Fruit fly (Drosophila melanogaster) whole organism, embryonic: ENCODE results near the gene Glut4EF.
A peak's percentile ranks its signal among the peaks of the same experiment; 100 is the strongest.

ENCODE experiments used
- CG1024 ChIP-seq: fragments of 200-800 bp; sonication (Bioruptor generic); IDR thresholded peaks from 2 replicates; pipeline ENCODE4 v1.3.6; 2022; ENCODE audit warnings: missing biosample characterization, missing genetic modification characterization
- CG10979 ChIP-seq: fragments of 200-800 bp; sonication (Bioruptor generic); optimal IDR thresholded peaks from 2 replicates; lab custom pipeline; 2018; ENCODE audit warnings: missing biosample characterization, mild to moderate bottlenecking, missing genetic modification characterization, moderate library complexity
- CG11398 ChIP-seq: fragments of 200-800 bp; sonication (Bioruptor generic); optimal IDR thresholded peaks from 2 replicates; lab custom pipeline; 2016; ENCODE audit warnings: missing biosample characterization, missing genetic modification characterization
- CG11504 ChIP-seq: fragments of 200-800 bp; sonication (Bioruptor generic); optimal IDR thresholded peaks from 3 replicates; lab custom pipeline; 2019; ENCODE audit warnings: missing biosample characterization, mild to moderate bottlenecking, missing genetic modification characterization, moderate library complexity
- CG13624 ChIP-seq: fragments of 200-800 bp; sonication (Bioruptor generic); optimal IDR thresholded peaks from 2 replicates; lab custom pipeline; 2016; ENCODE audit warnings: missing biosample characterization, missing genetic modification characterization
- CG13775 ChIP-seq: fragments of 200-800 bp; sonication (Bioruptor generic); optimal IDR thresholded peaks from 3 replicates; lab custom pipeline; 2017; ENCODE audit warnings: missing biosample characterization, mild to moderate bottlenecking, missing genetic modification characterization
- CG15011 ChIP-seq: fragments of 200-800 bp; sonication (Bioruptor generic); optimal IDR thresholded peaks from 3 replicates; lab custom pipeline; 2018; ENCODE audit warnings: missing biosample characterization, mild to moderate bottlenecking, missing genetic modification characterization
- CG1602 ChIP-seq: fragments of 200-800 bp; sonication (Bioruptor generic); optimal IDR thresholded peaks from 3 replicates; lab custom pipeline; 2016; ENCODE audit warnings: missing biosample characterization, missing genetic modification characterization
- CG16779 ChIP-seq: fragments of 200-800 bp; sonication (Bioruptor generic); IDR thresholded peaks from 2 replicates; pipeline ENCODE4 v1.3.6; 2022; ENCODE audit warnings: missing biosample characterization, missing genetic modification characterization
- CG17359 ChIP-seq: fragments of 200-800 bp; sonication (Bioruptor generic); optimal IDR thresholded peaks from 3 replicates; lab custom pipeline; 2018; ENCODE audit warnings: missing biosample characterization, mild to moderate bottlenecking, missing genetic modification characterization, moderate library complexity
- CG2199 ChIP-seq: fragments of 200-800 bp; sonication (Bioruptor generic); IDR thresholded peaks from 3 replicates; pipeline ENCODE4 v1.3.6; 2022; ENCODE audit warnings: missing biosample characterization, missing genetic modification characterization
- CG31365 ChIP-seq: fragments of 200-800 bp; sonication (Bioruptor generic); optimal IDR thresholded peaks from 2 replicates; lab custom pipeline; 2018; ENCODE audit warnings: missing biosample characterization, mild to moderate bottlenecking, missing genetic modification characterization
- CG31388 ChIP-seq: fragments of 200-800 bp; sonication (Bioruptor generic); optimal IDR thresholded peaks from 2 replicates; lab custom pipeline; 2016; ENCODE audit warnings: missing biosample characterization, missing genetic modification characterization
- CG31441 ChIP-seq: fragments of 200-800 bp; sonication (Bioruptor generic); IDR thresholded peaks from 2 replicates; pipeline ENCODE4 v1.3.6; 2022; ENCODE audit warnings: missing biosample characterization, missing genetic modification characterization
- CG32532 ChIP-seq: fragments of 200-800 bp; sonication (Bioruptor generic); IDR thresholded peaks from 2 replicates; pipeline ENCODE4 v1.3.6; 2022; ENCODE audit warnings: missing biosample characterization, missing genetic modification characterization
- CG42726 ChIP-seq: fragments of 200-800 bp; sonication (Bioruptor generic); IDR thresholded peaks from 2 replicates; pipeline ENCODE4 v1.3.6; 2022; ENCODE audit warnings: missing biosample characterization, missing genetic modification characterization; ENCODE audit not compliant: partially characterized antibody
- CG6813 ChIP-seq: fragments of 200-800 bp; sonication (Bioruptor generic); optimal IDR thresholded peaks from 2 replicates; lab custom pipeline; 2017; ENCODE audit warnings: missing biosample characterization, missing genetic modification characterization, mild to moderate bottlenecking, moderate library complexity, missing genetic modification reagents
- CG7963 ChIP-seq: fragments of 200-800 bp; sonication (Bioruptor generic); IDR thresholded peaks from 3 replicates; pipeline ENCODE4 v1.3.6; 2022; ENCODE audit warnings: missing biosample characterization, missing genetic modification characterization; ENCODE audit not compliant: partially characterized antibody
- CHES-1-like ChIP-seq: fragments of 200-800 bp; sonication (Bioruptor generic); optimal IDR thresholded peaks from 2 replicates; lab custom pipeline; 2016; ENCODE audit warnings: missing biosample characterization, missing genetic modification characterization
- Chrac-16 ChIP-seq: fragments of 200-800 bp; sonication (Bioruptor generic); optimal IDR thresholded peaks from 3 replicates; lab custom pipeline; 2016; ENCODE audit warnings: missing biosample characterization, missing genetic modification characterization
- D19A ChIP-seq: fragments of 200-800 bp; optimal IDR thresholded peaks from 3 replicates; lab custom pipeline; 2019; ENCODE audit warnings: missing biosample characterization, mild to moderate bottlenecking, missing genetic modification characterization, moderate library complexity
- Elba2 ChIP-seq: fragments of 200-800 bp; sonication (Bioruptor generic); optimal IDR thresholded peaks from 3 replicates; lab custom pipeline; 2016; ENCODE audit warnings: missing biosample characterization, missing genetic modification characterization
- Ets65A ChIP-seq: fragments of 200-800 bp; sonication (Bioruptor generic); peaks from one replicate; lab custom pipeline; 2016; ENCODE audit warnings: missing biosample characterization, missing genetic modification characterization
- Fer1 ChIP-seq: fragments of 200-800 bp; sonication (Bioruptor generic); optimal IDR thresholded peaks from 2 replicates; lab custom pipeline; 2017; ENCODE audit warnings: missing biosample characterization, mild to moderate bottlenecking, missing genetic modification characterization
- Lim3 ChIP-seq: fragments of 200-800 bp; sonication (Bioruptor generic); IDR thresholded peaks from 2 replicates; pipeline ENCODE4 v1.3.6; 2022; ENCODE audit warnings: missing biosample characterization, missing genetic modification characterization
- Sry-δ ChIP-seq: fragments of 200-800 bp; sonication (Bioruptor generic); optimal IDR thresholded peaks from 2 replicates; lab custom pipeline; 2016; ENCODE audit warnings: missing biosample characterization, missing genetic modification characterization
- Ssrp ChIP-seq: fragments of 200-800 bp; sonication (Bioruptor generic); optimal IDR thresholded peaks from 2 replicates; lab custom pipeline; 2018; ENCODE audit warnings: missing biosample characterization, mild to moderate bottlenecking, missing genetic modification characterization, moderate library complexity
- Trl ChIP-seq, 3 experiments: fragments of >200 bp in 2 of 3; fragments of 200-800 bp in 1 of 3; sonication (Bioruptor generic) in 1 of 3; optimal IDR thresholded peaks; 2 replicates in 1 of 3; 3 replicates in 2 of 3; lab custom pipeline; 2016 to 2017; ENCODE audit warnings: missing biosample characterization in 1 of 3, missing genetic modification characterization in 1 of 3
- YL-1 ChIP-seq: fragments of 200-800 bp; sonication (Bioruptor generic); optimal IDR thresholded peaks from 3 replicates; lab custom pipeline; 2017; ENCODE audit warnings: missing biosample characterization, mild to moderate bottlenecking, missing genetic modification characterization
- abd-A ChIP-seq: fragments of 200-800 bp; sonication (Bioruptor generic); optimal IDR thresholded peaks from 3 replicates; lab custom pipeline; 2019; ENCODE audit warnings: missing biosample characterization, mild to moderate bottlenecking, missing genetic modification characterization, moderate library complexity
- ara ChIP-seq: fragments of 200-800 bp; sonication (Bioruptor generic); IDR thresholded peaks from 2 replicates; pipeline ENCODE4 v1.3.6; 2022; ENCODE audit warnings: missing biosample characterization, missing genetic modification characterization
- ash1 ChIP-seq: fragments of 200-800 bp; sonication (Bioruptor generic); optimal IDR thresholded peaks from 2 replicates; lab custom pipeline; 2018; ENCODE audit warnings: missing biosample characterization, mild to moderate bottlenecking, missing genetic modification characterization
- crol ChIP-seq: fragments of 200-800 bp; sonication (Bioruptor generic); IDR thresholded peaks from 2 replicates; pipeline ENCODE4 v1.3.6; 2022; ENCODE audit warnings: missing biosample characterization, missing genetic modification characterization
- dimm ChIP-seq: fragments of 200-800 bp; sonication (Bioruptor generic); IDR thresholded peaks from 2 replicates; pipeline ENCODE4 v1.3.6; 2022; ENCODE audit warnings: missing biosample characterization, missing genetic modification characterization
- dmrt11E ChIP-seq: fragments of 200-800 bp; sonication (Bioruptor generic); optimal IDR thresholded peaks from 3 replicates; lab custom pipeline; 2018; ENCODE audit warnings: missing biosample characterization, mild to moderate bottlenecking, missing genetic modification characterization, moderate library complexity
- dpn ChIP-seq, 2 experiments: fragments of 200-800 bp; sonication (Bioruptor generic); optimal IDR thresholded peaks; 3 replicates each; lab custom pipeline; 2016; ENCODE audit warnings: missing biosample characterization in 2 of 2, missing genetic modification characterization in 2 of 2
- nerfin-1 ChIP-seq: fragments of 200-800 bp; sonication (Bioruptor generic); optimal IDR thresholded peaks from 3 replicates; lab custom pipeline; 2019; ENCODE audit warnings: missing biosample characterization, mild to moderate bottlenecking, missing genetic modification characterization, moderate library complexity
- pan ChIP-seq, 4 experiments: fragments of >200 bp in 3 of 4; fragments of 200-800 bp in 1 of 4; sonication (Bioruptor generic) in 1 of 4; optimal IDR thresholded peaks in 3 of 4; IDR thresholded peaks in 1 of 4; 2 replicates each; pipeline versions ENCODE4 v1.3.6 to Lab custom; 2017 to 2022; ENCODE audit warnings: missing biosample characterization in 2 of 4, missing genetic modification characterization in 2 of 4, mixed read lengths in 1 of 4
- pum ChIP-seq: fragments of 200-800 bp; sonication (Bioruptor generic); optimal IDR thresholded peaks from 2 replicates; lab custom pipeline; 2016; ENCODE audit warnings: missing biosample characterization, missing genetic modification characterization
- schlank ChIP-seq: fragments of 200-800 bp; sonication (Bioruptor generic); optimal IDR thresholded peaks from 2 replicates; lab custom pipeline; 2018; ENCODE audit warnings: missing biosample characterization, mild to moderate bottlenecking, missing genetic modification characterization
- sd ChIP-seq: fragments of 200-800 bp; sonication (Bioruptor generic); optimal IDR thresholded peaks from 3 replicates; lab custom pipeline; 2018; ENCODE audit warnings: missing biosample characterization, mild to moderate bottlenecking, missing genetic modification characterization, moderate library complexity
- seq ChIP-seq: fragments of 200-800 bp; sonication (Bioruptor generic); IDR thresholded peaks from 2 replicates; pipeline ENCODE4 v1.3.6; 2022; ENCODE audit warnings: missing biosample characterization, missing genetic modification characterization
- slp2 ChIP-seq: fragments of 200-800 bp; sonication (Bioruptor generic); optimal IDR thresholded peaks from 2 replicates; lab custom pipeline; 2016; ENCODE audit warnings: missing biosample characterization, missing genetic modification characterization
- tgo ChIP-seq: fragments of 200-800 bp; sonication (Bioruptor generic); IDR thresholded peaks from 3 replicates; pipeline ENCODE4 v1.3.6; 2022; ENCODE audit warnings: missing biosample characterization, missing genetic modification characterization
- ttk ChIP-seq: fragments of 200-800 bp; sonication (Bioruptor generic); IDR thresholded peaks from 2 replicates; pipeline ENCODE4 v2.1.2; 2022; ENCODE audit warnings: missing biosample characterization, missing genetic modification characterization
- usp ChIP-seq: fragments of >200 bp; optimal IDR thresholded peaks from 2 replicates; lab custom pipeline; 2017; ENCODE audit warnings: missing biosample characterization, missing genetic modification characterization
- vvl ChIP-seq: fragments of 200-800 bp; sonication (Bioruptor generic); IDR thresholded peaks from 2 replicates; pipeline ENCODE4 v1.3.6; 2022; ENCODE audit warnings: missing biosample characterization, missing genetic modification characterization
- wdn ChIP-seq: fragments of 200-800 bp; sonication (Bioruptor generic); IDR thresholded peaks from 2 replicates; pipeline ENCODE4 v1.3.6; 2022; ENCODE audit warnings: missing biosample characterization, missing genetic modification characterization
- wek ChIP-seq: fragments of 200-800 bp; sonication (Bioruptor generic); optimal IDR thresholded peaks from 3 replicates; lab custom pipeline; 2018; ENCODE audit warnings: missing biosample characterization, mild to moderate bottlenecking, missing genetic modification characterization, moderate library complexity
- z ChIP-seq: fragments of 200-800 bp; sonication (Bioruptor generic); IDR thresholded peaks from 3 replicates; pipeline ENCODE4 v1.3.6; 2022; ENCODE audit warnings: missing biosample characterization, missing genetic modification characterization
- zf30C ChIP-seq: fragments of 200-800 bp; sonication (Bioruptor generic); optimal IDR thresholded peaks from 3 replicates; lab custom pipeline; 2018; ENCODE audit warnings: missing biosample characterization, mild to moderate bottlenecking, missing genetic modification characterization

Gene Glut4EF

dm6 chr3R:9881348-9881901 lies 6.9 kb downstream of the Glut4EF start (continued):
- TF ChIP-seq CG13775 = peak; percentile 3
- TF ChIP-seq usp (GFP tag; lab: Kevin White, UChicago) = no peak
- TF ChIP-seq YL-1 (GFP tag; lab: Kevin White, UChicago) = peak; percentile 34
- peak; percentile 69 for TF ChIP-seq vvl
- TF ChIP-seq schlank (tag; lab: Kevin White, UChicago) = peak; percentile 65
- TF ChIP-seq Sry-δ (GFP tag; lab: Kevin White, UChicago) = peak; percentile 1
- TF ChIP-seq CG6813 (GFP tag; lab: Kevin White, UChicago) = peak; percentile 46
- no peak for TF ChIP-seq Trl (optimal IDR thresholded peaks at IDR 0.05; lab: Kevin White, UChicago)
- peak; percentile 55 for TF ChIP-seq Trl (GFP tag; optimal IDR thresholded peaks at IDR 0.05; lab: Kevin White, UChicago)
- TF ChIP-seq D19A (tag; lab: Kevin White, UChicago) = peak; percentile 12
- peak; percentile 6 for TF ChIP-seq CG11504 (tag; lab: Kevin White, UChicago)
- no peak for TF ChIP-seq Lim3 (GFP tag; lab: Robert Waterston, UW)
- TF ChIP-seq pum = no peak
- peak; percentile 60 for TF ChIP-seq CG15011 (GFP tag; lab: Kevin White, UChicago)
- TF ChIP-seq CG7963 = no peak
- TF ChIP-seq Elba2 (GFP tag; lab: Kevin White, UChicago) = peak; percentile 57
- peak; percentile 72 for TF ChIP-seq CG13624
- no peak for TF ChIP-seq Chrac-16 (GFP tag; lab: Kevin White, UChicago)
- no peak for TF ChIP-seq dimm (GFP tag; lab: Robert Waterston, UW)
- no peak for TF ChIP-seq wdn
- no peak for TF ChIP-seq CG31388 (GFP tag; lab: Kevin White, UChicago)
- TF ChIP-seq CG42726 (GFP tag; lab: Robert Waterston, UW) = no peak
- peak; percentile 52 for TF ChIP-seq CG31365
- TF ChIP-seq CHES-1-like (GFP tag; lab: Kevin White, UChicago) = peak; percentile 68
- no peak for TF ChIP-seq CG11398 (GFP tag; lab: Kevin White, UChicago)
- TF ChIP-seq wek (GFP tag; lab: Kevin White, UChicago) = peak; percentile 75
- TF ChIP-seq CG1024 (GFP tag; lab: Robert Waterston, UW) = no peak
- TF ChIP-seq dpn (GFP tag; optimal IDR thresholded peaks at IDR 0.05; lab: Kevin White, UChicago) = peak; percentile 12 to 25
- TF ChIP-seq CG10979 (tag; lab: Kevin White, UChicago) = no peak
- peak; percentile 49 for TF ChIP-seq CG17359 (tag; lab: Kevin White, UChicago)
- TF ChIP-seq ara (GFP tag; lab: Robert Waterston, UW) = no peak
- TF ChIP-seq CG1602 = no peak
- TF ChIP-seq Ssrp (tag; lab: Kevin White, UChicago) = no peak
- TF ChIP-seq dmrt11E (tag; lab: Kevin White, UChicago) = no peak

dm6 chr3R:9882019-9882418 lies 7.5 kb downstream of the Glut4EF start:
- TF ChIP-seq z (GFP tag; lab: Robert Waterston, UW) (0 out of 3 replicates have a peak, but pooled peaks have one; percentile 14), tgo (GFP tag; lab: Robert Waterston, UW) (0 out of 3 replicates have a peak, but pooled peaks have one; percentile 3), ttk (GFP tag; lab: Robert Waterston, UW) (peak; percentile 49; the same call in 1 of the 2 replicates), Ets65A (GFP tag; lab: Kevin White, UChicago) (peak; percentile 8), Fer1 (no peak), slp2 (GFP tag; lab: Kevin White, UChicago) (no peak), CG32532 (GFP tag; lab: Robert Waterston, UW) (0 out of 2 replicates have a peak, but pooled peaks have one; percentile 19), sd (peak; percentile 61), nerfin-1 (tag; lab: Kevin White, UChicago) (peak; percentile 40), CG31441 (GFP tag; lab: Robert Waterston, UW) (no peak), abd-A (tag; lab: Kevin White, UChicago) (peak; percentile 94), CG2199 (GFP tag; lab: Robert Waterston, UW) (0 out of 3 replicates have a peak, but pooled peaks have one; percentile 49), CG16779 (no peak), ash1 (GFP tag; lab: Kevin White, UChicago) (peak; percentile 32), zf30C (GFP tag; lab: Kevin White, UChicago) (no peak), crol (GFP tag; lab: Robert Waterston, UW) (peak; percentile 90), seq (0 out of 2 replicates have a peak, but pooled peaks have one; percentile 7), pan (optimal IDR thresholded peaks at IDR 0.05; lab: Kevin White, UChicago) (no peak), pan (GFP tag; optimal IDR thresholded peaks at IDR 0.05 in 1 of 2, IDR thresholded peaks at IDR 0.05 in 1 of 2) (peak in 1 of 2 experiments; percentile 7)
